Fruit fly (Drosophila melanogaster): ENCODE measurements around the gene CG12689.

DNA sequence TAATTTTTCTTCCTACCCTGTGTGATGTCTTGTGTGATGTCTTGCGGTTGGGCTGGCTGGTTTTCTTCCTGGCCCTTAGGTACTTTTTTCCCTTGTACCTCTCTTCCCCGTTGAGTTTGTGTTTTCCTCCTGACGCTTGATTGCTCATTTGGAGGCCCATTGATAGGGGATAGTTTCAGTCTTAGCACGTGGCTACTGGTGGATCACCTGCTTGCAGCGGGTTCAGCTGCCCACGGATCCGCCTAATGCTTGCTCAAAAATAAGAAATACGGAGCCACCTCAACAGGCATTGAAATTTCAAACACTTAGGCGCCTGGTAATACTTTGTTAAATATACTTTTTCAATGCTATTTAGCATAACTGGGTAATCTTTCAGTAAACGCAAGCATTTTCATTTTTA, 11.9 kb downstream of the CG12689 start, which contains the start of gene CG11369:
- TF ChIP-seq cnc (optimal IDR thresholded peaks at IDR 0.05) (no peak), CG1620 (GFP tag; optimal IDR thresholded peaks at IDR 0.05) (no peak)

Data from whole organism, adult.